Worm (Caenorhabditis elegans) whole organism, young adult: ENCODE measurements around the gene ZK1307.7.

Experiments
- B0019.2 ChIP-seq: fragments of 200-800 bp; sonication (Bioruptor generic); conservative IDR thresholded peaks from 2 replicates; pipeline ENCODE4 v1.3.6; 2022; ENCODE audit warnings: missing genetic modification reagents, missing genetic modification characterization, missing compliant biosample characterization
- B0035.1 ChIP-seq: sonication (generic microtip); optimal IDR thresholded peaks from 2 replicates; lab custom pipeline; 2016; ENCODE audit warnings: missing genetic modification characterization, mild to moderate bottlenecking, missing compliant biosample characterization, missing genotype, missing genetic modification reagents
- F22D6.2 ChIP-seq: sonication (generic microtip); optimal IDR thresholded peaks from 2 replicates; lab custom pipeline; 2016; ENCODE audit warnings: mild to moderate bottlenecking, missing genetic modification characterization, missing compliant biosample characterization
- F33H1.4 ChIP-seq: fragments of 200-800 bp; sonication (Bioruptor generic); IDR thresholded peaks from 2 replicates; pipeline ENCODE4 v1.3.6; 2022; ENCODE audit warnings: missing genetic modification reagents, missing genetic modification characterization, missing compliant biosample characterization
- F52B5.7 ChIP-seq: sonication (generic microtip); optimal IDR thresholded peaks from 2 replicates; lab custom pipeline; 2016; ENCODE audit warnings: mild to moderate bottlenecking, missing genetic modification characterization, missing compliant biosample characterization
- F55B11.4 ChIP-seq: sonication (generic microtip); optimal IDR thresholded peaks from 2 replicates; lab custom pipeline; 2016; ENCODE audit warnings: missing compliant biosample characterization, missing genetic modification characterization, borderline replicate concordance; ENCODE audit not compliant: insufficient read depth
- Y53G8AR.9 ChIP-seq: fragments of 200-800 bp; sonication (Bioruptor generic); conservative IDR thresholded peaks from 2 replicates; pipeline ENCODE4 v1.3.6; 2022; ENCODE audit warnings: missing genetic modification reagents, missing genetic modification characterization, missing compliant biosample characterization
- akir-1 ChIP-seq: fragments of 200-800 bp; sonication (Bioruptor generic); optimal IDR thresholded peaks from 2 replicates; lab custom pipeline; 2018; ENCODE audit warnings: mild to moderate bottlenecking, missing genetic modification characterization, moderate library complexity, missing compliant biosample characterization
- ama-1 ChIP-seq, 3 experiments: fragments of 150-350 bp in 1 of 3; sonication (generic microtip) in 2 of 3; optimal IDR thresholded peaks; 2 replicates each; lab custom pipeline; 2014 to 2018; ENCODE audit warnings: missing biosample characterization in 2 of 3, missing genetic modification characterization in 2 of 3, missing genetic modification reagents in 2 of 3
- atf-7 ChIP-seq: sonication (generic microtip); optimal IDR thresholded peaks from 2 replicates; lab custom pipeline; 2017; ENCODE audit warnings: mild to moderate bottlenecking, missing genetic modification characterization, missing compliant biosample characterization
- athp-1 ChIP-seq: sonication (generic microtip); optimal IDR thresholded peaks from 2 replicates; lab custom pipeline; 2017; ENCODE audit warnings: mild to moderate bottlenecking, missing genetic modification characterization, missing compliant biosample characterization
- cebp-1 ChIP-seq, 2 experiments: fragments of 200-800 bp in 1 of 2; sonication (Bioruptor generic) in 1 of 2; sonication (generic microtip) in 1 of 2; IDR thresholded peaks in 1 of 2; optimal IDR thresholded peaks in 1 of 2; 2 replicates each; pipeline versions ENCODE4 v1.3.6 to Lab custom; 2017 to 2022; ENCODE audit warnings: missing compliant biosample characterization in 2 of 2, missing genetic modification characterization in 2 of 2, mild to moderate bottlenecking in 1 of 2, missing genetic modification reagents in 1 of 2, moderate library complexity in 1 of 2
- ceh-79 ChIP-seq: sonication (generic microtip); optimal IDR thresholded peaks from 2 replicates; lab custom pipeline; 2017; ENCODE audit warnings: mild to moderate bottlenecking, missing genetic modification characterization, missing compliant biosample characterization
- chd-7 ChIP-seq: sonication (generic microtip); optimal IDR thresholded peaks from 2 replicates; lab custom pipeline; 2016; ENCODE audit warnings: mild to moderate bottlenecking, missing genetic modification characterization, moderate library complexity, missing compliant biosample characterization
- dox-1 ChIP-seq: fragments of 200-800 bp; sonication (Bioruptor generic); IDR thresholded peaks from 2 replicates; pipeline ENCODE4 v1.3.6; 2022; ENCODE audit warnings: missing genetic modification reagents, missing genetic modification characterization, missing compliant biosample characterization
- egl-44 ChIP-seq: fragments of 200-800 bp; sonication (Bioruptor generic); IDR thresholded peaks from 2 replicates; pipeline ENCODE4 v1.3.6; 2022; ENCODE audit warnings: missing genetic modification reagents, missing genetic modification characterization, missing compliant biosample characterization
- ets-4 ChIP-seq: fragments of 200-800 bp; sonication (Bioruptor generic); optimal IDR thresholded peaks from 2 replicates; lab custom pipeline; 2018; ENCODE audit warnings: mild to moderate bottlenecking, missing genetic modification characterization, missing compliant biosample characterization
- gei-17 ChIP-seq: fragments of 200-800 bp; sonication (Bioruptor generic); optimal IDR thresholded peaks from 2 replicates; lab custom pipeline; 2018; ENCODE audit warnings: mild to moderate bottlenecking, missing genetic modification characterization, missing compliant biosample characterization
- hmg-1.2 ChIP-seq: fragments of 200-800 bp; sonication (Bioruptor generic); IDR thresholded peaks from 2 replicates; pipeline ENCODE4 v1.3.6; 2022; ENCODE audit warnings: missing genetic modification reagents, missing genetic modification characterization, missing compliant biosample characterization
- let-607 ChIP-seq, 2 experiments: fragments of 200-800 bp in 1 of 2; sonication (Bioruptor generic) in 1 of 2; sonication (generic microtip) in 1 of 2; optimal IDR thresholded peaks; 2 replicates each; lab custom pipeline; 2016 to 2018; ENCODE audit warnings: mild to moderate bottlenecking in 2 of 2, missing compliant biosample characterization in 2 of 2, missing genetic modification characterization in 2 of 2, moderate library complexity in 2 of 2, missing genotype in 1 of 2
- lin-26 ChIP-seq: fragments of 200-800 bp; sonication (Bioruptor generic); IDR thresholded peaks from 2 replicates; pipeline ENCODE4 v1.3.6; 2022; ENCODE audit warnings: missing genetic modification reagents, missing genetic modification characterization, missing compliant biosample characterization
- lin-35 ChIP-seq, 3 experiments: fragments of 150-350 bp in 2 of 3; sonication (generic microtip) in 1 of 3; optimal IDR thresholded peaks; 2 replicates each; lab custom pipeline; 2014 to 2018; ENCODE audit warnings: missing biosample characterization in 3 of 3, missing genetic modification characterization in 3 of 3, missing genetic modification reagents in 3 of 3
- lin-40 ChIP-seq: sonication (generic microtip); optimal IDR thresholded peaks from 2 replicates; lab custom pipeline; 2016; ENCODE audit warnings: missing genetic modification characterization, mild to moderate bottlenecking, missing compliant biosample characterization, missing genotype, missing genetic modification reagents
- lin-54 ChIP-seq: fragments of 200-800 bp; sonication (Bioruptor generic); optimal IDR thresholded peaks from 2 replicates; lab custom pipeline; 2018; ENCODE audit warnings: mild to moderate bottlenecking, missing genetic modification characterization, missing compliant biosample characterization
- lsl-1 ChIP-seq: fragments of 200-800 bp; sonication (Bioruptor generic); optimal IDR thresholded peaks from 2 replicates; lab custom pipeline; 2018; ENCODE audit warnings: mild to moderate bottlenecking, missing genetic modification characterization, moderate library complexity, missing compliant biosample characterization
- madf-10 ChIP-seq: sonication (generic microtip); optimal IDR thresholded peaks from 2 replicates; lab custom pipeline; 2016; ENCODE audit warnings: mild to moderate bottlenecking, missing genetic modification characterization, missing compliant biosample characterization
- mes-4 ChIP-seq: sonication (generic microtip); optimal IDR thresholded peaks from 2 replicates; lab custom pipeline; 2016; ENCODE audit warnings: missing genotype, missing genetic modification characterization, missing compliant biosample characterization
- nhr-80 ChIP-seq: sonication (generic microtip); optimal IDR thresholded peaks from 2 replicates; lab custom pipeline; 2016; ENCODE audit warnings: missing genetic modification characterization, missing compliant biosample characterization
- nhr-90 ChIP-seq: sonication (generic microtip); optimal IDR thresholded peaks from 2 replicates; lab custom pipeline; 2016; ENCODE audit warnings: missing genotype, mild to moderate bottlenecking, missing genetic modification characterization, missing compliant biosample characterization
- somi-1 ChIP-seq: fragments of 200-800 bp; sonication (Bioruptor generic); optimal IDR thresholded peaks from 2 replicates; lab custom pipeline; 2018; ENCODE audit warnings: mild to moderate bottlenecking, missing genetic modification characterization, missing compliant biosample characterization
- tbp1 ChIP-seq: fragments of 200-800 bp; sonication (Bioruptor generic); optimal IDR thresholded peaks from 2 replicates; lab custom pipeline; 2018; ENCODE audit warnings: mild to moderate bottlenecking, missing genetic modification characterization, missing compliant biosample characterization
- ztf-22 ChIP-seq: fragments of 200-800 bp; sonication (Bioruptor generic); optimal IDR thresholded peaks from 2 replicates; lab custom pipeline; 2018; ENCODE audit warnings: mild to moderate bottlenecking, missing genetic modification characterization, moderate library complexity, missing compliant biosample characterization
- ztf-25 ChIP-seq: fragments of 200-800 bp; sonication (Bioruptor generic); IDR thresholded peaks from 2 replicates; pipeline ENCODE4 v1.3.6; 2022; ENCODE audit warnings: missing genetic modification reagents, missing genetic modification characterization, missing compliant biosample characterization
- ztf-26 ChIP-seq: sonication (generic microtip); optimal IDR thresholded peaks from 2 replicates; lab custom pipeline; 2017; ENCODE audit warnings: missing genetic modification characterization, missing compliant biosample characterization
- ztf-6 ChIP-seq: fragments of 200-800 bp; sonication (Bioruptor generic); IDR thresholded peaks from 2 replicates; pipeline ENCODE4 v1.3.6; 2022; ENCODE audit warnings: missing genetic modification reagents, missing genetic modification characterization, missing compliant biosample characterization

ZK1307.7 gene

DNA sequence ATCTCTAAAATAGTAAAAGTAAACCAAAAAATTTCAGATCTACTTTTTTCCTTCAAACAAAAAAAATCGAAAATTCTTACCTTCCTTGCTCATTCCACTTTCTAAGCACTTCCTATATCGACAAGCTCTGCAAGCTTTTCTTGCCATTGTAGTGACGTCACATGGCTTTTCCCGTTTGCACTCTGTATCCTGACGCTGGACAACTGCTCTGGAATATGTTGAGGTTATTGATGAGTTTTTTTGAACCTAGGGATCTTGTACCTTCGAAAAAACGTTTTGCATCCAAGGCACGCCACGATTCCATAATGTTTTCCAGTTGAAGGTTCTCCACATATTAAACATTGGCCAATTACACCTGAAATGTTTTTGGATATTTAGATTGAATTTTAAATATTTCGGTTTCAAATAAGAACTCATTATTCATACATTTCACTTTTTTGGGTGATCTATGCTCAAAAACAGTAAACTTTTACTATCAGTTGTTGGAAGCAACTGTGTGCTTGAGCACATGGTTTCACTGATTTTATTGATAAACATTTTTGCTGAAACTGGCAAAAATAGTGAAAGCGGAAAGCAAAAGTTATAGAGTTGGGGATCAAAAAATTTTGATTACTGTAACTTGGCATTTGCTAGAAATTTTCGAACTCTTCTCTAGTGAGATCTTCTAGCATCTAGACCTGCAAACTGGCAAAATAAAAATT is 36.2 kb upstream of the ZK1307.7 start:
- TF ChIP-seq akir-1 (GFP tag; lab: Kevin White, UChicago), result no peak
- peak; percentile 34 for TF ChIP-seq nhr-80 (tag; lab: Kevin White, UChicago)

DNA sequence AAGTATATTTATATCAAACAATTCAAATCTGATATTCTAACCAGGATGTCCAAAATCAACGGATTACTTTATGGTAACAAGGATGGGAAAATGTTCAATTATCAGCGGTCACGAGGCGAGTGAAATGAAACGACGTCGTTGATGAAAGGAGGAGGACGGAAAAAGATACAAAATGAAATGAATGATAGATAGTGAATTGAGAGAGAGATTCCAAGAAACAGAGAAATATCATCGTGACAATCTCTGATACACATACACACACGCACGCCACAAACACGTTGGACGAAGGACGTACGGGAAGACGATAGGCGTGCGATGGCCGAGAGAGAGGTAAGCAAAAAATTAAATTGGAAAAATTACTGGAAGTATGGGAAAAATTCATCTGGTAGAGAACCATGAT is 35.3 kb upstream of the ZK1307.7 start:
- TF ChIP-seq madf-10 (tag; lab: Kevin White, UChicago) (no peak), atf-7 (tag; lab: Kevin White, UChicago) (peak; percentile 43), cebp-1 (GFP tag; IDR thresholded peaks at IDR 0.05; lab: Robert Waterston, UW) (no peak), cebp-1 (tag; optimal IDR thresholded peaks at IDR 0.05; lab: Kevin White, UChicago) (peak; percentile 33), ztf-6 (GFP tag; lab: Robert Waterston, UW) (no peak), athp-1 (no peak), ztf-25 (GFP tag; lab: Robert Waterston, UW) (no peak), hmg-1.2 (GFP tag; lab: Robert Waterston, UW) (0 out of 2 replicates have a peak, but pooled peaks have one; percentile 15), ztf-22 (GFP tag; lab: Kevin White, UChicago) (peak; percentile 26), dox-1 (0 out of 2 replicates have a peak, but pooled peaks have one; percentile 21), F22D6.2 (peak; percentile 59), nhr-90 (tag; lab: Kevin White, UChicago) (no peak), F55B11.4 (tag; lab: Kevin White, UChicago) (no peak), nhr-80 (tag; lab: Kevin White, UChicago) (peak; percentile 83), lin-54 (peak; percentile 9), somi-1 (GFP tag; lab: Kevin White, UChicago) (peak; percentile 64), B0035.1 (tag; lab: Kevin White, UChicago) (no peak), Y53G8AR.9 (GFP tag; lab: Robert Waterston, UW) (0 out of 2 replicates have a peak, but pooled peaks have one; percentile 23), ztf-26 (tag; lab: Kevin White, UChicago) (peak; percentile 50), lsl-1 (GFP tag; lab: Kevin White, UChicago) (no peak), mes-4 (tag; lab: Kevin White, UChicago) (no peak), lin-35 (GFP tag; optimal IDR thresholded peaks at IDR 0.05; lab: Kevin White, UChicago) (peak in 1 of 3 experiments; percentile 11), lin-26 (GFP tag; lab: Robert Waterston, UW) (no peak), lin-40 (tag; lab: Kevin White, UChicago) (peak; percentile 58), let-607 (tag; optimal IDR thresholded peaks at IDR 0.05; lab: Kevin White, UChicago) (peak; percentile 74 to 83), tbp1 (GFP tag; lab: Kevin White, UChicago) (peak; percentile 29), egl-44 (GFP tag; lab: Robert Waterston, UW) (0 out of 2 replicates have a peak, but pooled peaks have one; percentile 42), ceh-79 (no peak), F52B5.7 (tag; lab: Kevin White, UChicago) (no peak), F33H1.4 (no peak), gei-17 (no peak), ama-1 (optimal IDR thresholded peaks at IDR 0.05; lab: Kevin White, UChicago) (peak; percentile 84), ama-1 (GFP tag; optimal IDR thresholded peaks at IDR 0.05; lab: Kevin White, UChicago) (no peak), chd-7 (tag; lab: Kevin White, UChicago) (peak; percentile 49), B0019.2 (GFP tag; lab: Robert Waterston, UW) (no peak), ets-4 (GFP tag; lab: Kevin White, UChicago) (peak; percentile 17)
